Worm (Caenorhabditis elegans) whole organism, late embryonic: ENCODE data around the gene prx-10.

Source experiments
- Y22D7AL.16 ChIP-seq: sonication (generic microtip); optimal IDR thresholded peaks from 2 replicates; lab custom pipeline; 2016; ENCODE audit warnings: missing genetic modification characterization, missing compliant biosample characterization
- ceh-18 ChIP-seq: sonication (generic microtip); optimal IDR thresholded peaks from 2 replicates; lab custom pipeline; 2016; ENCODE audit warnings: missing genetic modification characterization, missing compliant biosample characterization
- ceh-19 ChIP-seq: fragments of 200-800 bp; sonication (Bioruptor generic); optimal IDR thresholded peaks from 2 replicates; lab custom pipeline; 2018; ENCODE audit warnings: mild to moderate bottlenecking, missing genetic modification characterization, missing compliant biosample characterization
- hlh-8 ChIP-seq: sonication (generic microtip); optimal IDR thresholded peaks from 2 replicates; lab custom pipeline; 2016; ENCODE audit warnings: missing genotype, missing genetic modification characterization, missing compliant biosample characterization
- lin-11 ChIP-seq: fragments of 200-800 bp; sonication (Bioruptor generic); optimal IDR thresholded peaks from 2 replicates; lab custom pipeline; 2018; ENCODE audit warnings: mild to moderate bottlenecking, missing genetic modification characterization, missing compliant biosample characterization
- mec-3 ChIP-seq: sonication (generic microtip); optimal IDR thresholded peaks from 2 replicates; lab custom pipeline; 2016; ENCODE audit warnings: borderline replicate concordance, missing genetic modification characterization, missing compliant biosample characterization
- pha-4 ChIP-seq: fragments of 150-350 bp; optimal IDR thresholded peaks from 2 replicates; lab custom pipeline; 2018; ENCODE audit warnings: missing biosample characterization, missing genetic modification reagents, missing genetic modification characterization
- ref-2 ChIP-seq: sonication (generic microtip); optimal IDR thresholded peaks from 2 replicates; lab custom pipeline; 2016; ENCODE audit warnings: missing genetic modification characterization, missing compliant biosample characterization
- sdc-2 ChIP-seq: sonication (generic microtip); optimal IDR thresholded peaks from 2 replicates; lab custom pipeline; 2016; ENCODE audit warnings: missing genotype, missing genetic modification characterization, missing compliant biosample characterization

DNA sequence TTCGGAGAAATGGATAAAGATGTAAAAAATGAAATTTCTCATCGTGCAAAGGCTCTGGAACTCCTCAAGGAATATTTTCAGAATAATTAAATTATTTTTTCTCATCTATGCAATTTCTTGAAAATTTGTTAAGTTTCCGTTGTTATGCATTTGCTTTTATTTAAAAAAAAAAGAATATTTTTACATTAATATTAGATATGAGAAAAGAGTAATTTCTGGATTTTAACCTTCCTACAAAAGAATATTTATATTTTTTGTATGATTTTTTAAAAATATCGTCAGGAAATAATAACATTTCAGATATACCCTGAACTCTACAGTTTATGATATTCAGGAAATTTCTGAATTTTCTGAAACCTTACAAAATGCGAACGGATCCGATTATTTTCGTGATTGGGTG lies 28.6 kb downstream of the prx-10 start, which contains the start of gene gro-1:
- TF ChIP-seq pha-4 (tag; lab: Kevin White, UChicago) (no peak), sdc-2 (no peak), ceh-18 (tag; lab: Kevin White, UChicago) (no peak), ceh-19 (no peak), ref-2 (no peak), Y22D7AL.16 (tag; lab: Kevin White, UChicago) (no peak), lin-11 (tag; lab: Kevin White, UChicago) (no peak), mec-3 (tag; lab: Kevin White, UChicago) (no peak), hlh-8 (tag; lab: Kevin White, UChicago) (no peak)
